Fruit fly (Drosophila melanogaster): Measurements from ENCODE around the gene Gyc89Db.

Gene Gyc89Db

dm6 chr3R:16448378-16449134, 28.4 kb upstream of the Gyc89Db start (continued):
- peak; percentile 75 for TF ChIP-seq Xbp1 (GFP tag; optimal IDR thresholded peaks at IDR 0.05)
- TF ChIP-seq CG3407 (GFP tag; optimal IDR thresholded peaks at IDR 0.05): peak; percentile 48
- peak; percentile 17; the same call in 1 of the 3 replicates for TF ChIP-seq Dbx (GFP tag; IDR thresholded peaks at IDR 0.05)
- TF ChIP-seq emc (GFP tag; optimal IDR thresholded peaks at IDR 0.05): peak; percentile 47
- peak; percentile 59 for TF ChIP-seq croc (GFP tag; conservative IDR thresholded peaks at IDR 0.05)
- TF ChIP-seq bsh (GFP tag; optimal IDR thresholded peaks at IDR 0.05): peak; percentile 91 to 96
- no peak for TF ChIP-seq gcm2 (GFP tag; optimal IDR thresholded peaks at IDR 0.05)
- TF ChIP-seq Spps (tag; optimal IDR thresholded peaks at IDR 0.05): peak; percentile 68
- TF ChIP-seq ash1 (GFP tag; optimal IDR thresholded peaks at IDR 0.05): no peak
- no peak for TF ChIP-seq Dref (GFP tag; IDR thresholded peaks at IDR 0.05)
- peak; percentile 50 for TF ChIP-seq row (GFP tag; IDR thresholded peaks at IDR 0.05)
- TF ChIP-seq dan (GFP tag; IDR thresholded peaks at IDR 0.05): peak; percentile 52; the same call in 1 of the 2 replicates
- TF ChIP-seq Camta (GFP tag; optimal IDR thresholded peaks at IDR 0.05): peak; percentile 7
- TF ChIP-seq CG8388 (GFP tag; optimal IDR thresholded peaks at IDR 0.05): peak; percentile 82
- peak; percentile 94 for TF ChIP-seq CG2199 (GFP tag; IDR thresholded peaks at IDR 0.05)
- peak; percentile 68 for TF ChIP-seq CG31224 (GFP tag; IDR thresholded peaks at IDR 0.05)
- TF ChIP-seq Dek (tag; optimal IDR thresholded peaks at IDR 0.05): peak; percentile 71
- TF ChIP-seq Pdp1 (GFP tag; optimal IDR thresholded peaks at IDR 0.05): peak in 1 of 2 experiments; percentile 22
- no peak for TF ChIP-seq ato (GFP tag; IDR thresholded peaks at IDR 0.05; ENCODE audit: partially characterized antibody)
- TF ChIP-seq zf30C (GFP tag; optimal IDR thresholded peaks at IDR 0.05): peak; percentile 76
- TF ChIP-seq CG12155 (GFP tag; optimal IDR thresholded peaks at IDR 0.05): peak; percentile 51
- peak; percentile 57 for TF ChIP-seq CG5245 (GFP tag; optimal IDR thresholded peaks at IDR 0.05)
- TF ChIP-seq CG1792 (GFP tag; optimal IDR thresholded peaks at IDR 0.05): peak; percentile 13
- no peak for TF ChIP-seq CG4424 (GFP tag; optimal IDR thresholded peaks at IDR 0.05)
- peak; percentile 54 for TF ChIP-seq odd (GFP tag; optimal IDR thresholded peaks at IDR 0.05)
- peak; percentile 17; the same call in 2 of the 3 replicates for TF ChIP-seq CG34422 (GFP tag; IDR thresholded peaks at IDR 0.05)

- TF ChIP-seq gro (GFP tag; optimal IDR thresholded peaks at IDR 0.05) (peak; percentile 74), Nf-YA (GFP tag; IDR thresholded peaks at IDR 0.05) (peak; percentile 91), abd-A (tag; optimal IDR thresholded peaks at IDR 0.05) (no peak), Dfd (GFP tag; optimal IDR thresholded peaks at IDR 0.05) (no peak), CG17359 (tag; optimal IDR thresholded peaks at IDR 0.05) (peak; percentile 97), pros (GFP tag; optimal IDR thresholded peaks at IDR 0.05) (peak; percentile 96), grn (GFP tag; optimal IDR thresholded peaks at IDR 0.05) (no peak), CG6791 (GFP tag; IDR thresholded peaks at IDR 0.05; ENCODE audit: partially characterized antibody) (peak; percentile 75), CG11093 (GFP tag; IDR thresholded peaks at IDR 0.05) (peak; percentile 94), crc (GFP tag; optimal IDR thresholded peaks at IDR 0.05) (peak; percentile 84), CG13624 (GFP tag; optimal IDR thresholded peaks at IDR 0.05) (peak; percentile 93), CG9437 (GFP tag; optimal IDR thresholded peaks at IDR 0.05) (peak; percentile 82), CG11696 (GFP tag; IDR thresholded peaks at IDR 0.05) (peak; percentile 77), Dek (tag; optimal IDR thresholded peaks at IDR 0.05) (peak; percentile 73), CG33213 (GFP tag; optimal IDR thresholded peaks at IDR 0.05) (peak; percentile 92), CG12219 (GFP tag; optimal IDR thresholded peaks at IDR 0.05) (peak; percentile 87), tx (GFP tag; optimal IDR thresholded peaks at IDR 0.05) (peak; percentile 79), Hr78 (GFP tag; optimal IDR thresholded peaks at IDR 0.05) (peak in 1 of 2 experiments; percentile 85), CG3407 (GFP tag; optimal IDR thresholded peaks at IDR 0.05) (peak; percentile 92), hb (GFP tag; IDR thresholded peaks at IDR 0.05; ENCODE audit: partially characterized antibody) (peak; percentile 63; the same call in 2 of the 3 replicates), CG10654 (GFP tag; optimal IDR thresholded peaks at IDR 0.05) (peak; percentile 93), kah (GFP tag; optimal IDR thresholded peaks at IDR 0.05) (peak; percentile 90), Gsc (GFP tag; IDR thresholded peaks at IDR 0.05) (peak; percentile 97; the same call in 1 of the 2 replicates)
Measured at dm6 chr3R:16449187-16449973, 27.5 kb upstream of the Gyc89Db start.

Data from whole organism, embryonic.